Worm (Caenorhabditis elegans): ENCODE results near the gene Y69A2AR.51.

Y69A2AR.51 gene

ce11 chrIV:2601988-2602861 lies 30.0 kb downstream of the Y69A2AR.51 start (continued):
- peak; percentile 44; the same call in 1 of the 2 replicates for TF ChIP-seq egrh-3 (GFP tag; IDR thresholded peaks at IDR 0.05)
- TF ChIP-seq zfh-2 (GFP tag; conservative IDR thresholded peaks at IDR 0.05): peak; percentile 92
- peak; percentile 40 for TF ChIP-seq ama-1 (optimal IDR thresholded peaks at IDR 0.05)
- no peak for TF ChIP-seq ama-1 (GFP tag; optimal IDR thresholded peaks at IDR 0.05)
- TF ChIP-seq K11D2.4 (GFP tag; IDR thresholded peaks at IDR 0.05): peak; percentile 97
- TF ChIP-seq lsl-1 (GFP tag; optimal IDR thresholded peaks at IDR 0.05): peak; percentile 22
- TF ChIP-seq nhr-27 (tag; optimal IDR thresholded peaks at IDR 0.05): no peak
- TF ChIP-seq ztf-18 (tag; optimal IDR thresholded peaks at IDR 0.05): peak; percentile 68
- 0 out of 2 replicates have a peak, but pooled peaks have one; percentile 27 for TF ChIP-seq aptf-3 (GFP tag; IDR thresholded peaks at IDR 0.05)
- peak; percentile 93 for TF ChIP-seq madf-3 (GFP tag; IDR thresholded peaks at IDR 0.05)
- peak; percentile 67; the same call in 1 of the 2 replicates for TF ChIP-seq hmg-20 (GFP tag; IDR thresholded peaks at IDR 0.05)
- peak; percentile 97 for TF ChIP-seq athp-1 (tag; optimal IDR thresholded peaks at IDR 0.05)
- peak; percentile 96 for TF ChIP-seq pbrm-1 (GFP tag; IDR thresholded peaks at IDR 0.05)
- TF ChIP-seq B0035.1 (tag; optimal IDR thresholded peaks at IDR 0.05): peak; percentile 91
- TF ChIP-seq B0336.3 (GFP tag; IDR thresholded peaks at IDR 0.05): peak; percentile 98
- peak; percentile 51 for TF ChIP-seq ceh-91 (GFP tag; IDR thresholded peaks at IDR 0.05)
- peak; percentile 94 for TF ChIP-seq ceh-27 (GFP tag; optimal IDR thresholded peaks at IDR 0.05)

DNA sequence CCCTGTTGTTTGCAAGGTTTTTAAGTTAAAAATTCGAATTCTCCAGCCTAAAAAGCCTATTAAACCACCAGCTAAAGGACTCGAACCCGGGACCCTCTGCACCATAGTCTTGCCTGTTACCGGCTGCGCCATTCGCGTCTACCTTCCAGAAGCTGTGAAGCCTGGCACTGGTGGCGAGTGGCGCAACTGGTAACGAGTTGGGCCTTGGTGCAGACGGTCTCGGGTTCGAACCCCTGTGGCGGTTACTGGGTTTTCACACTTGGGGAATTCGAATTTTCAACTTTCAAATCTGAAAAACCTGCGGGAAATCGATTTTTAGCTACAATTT lies 30.6 kb downstream of the Y69A2AR.51 start:
- TF ChIP-seq dpl-1 (GFP tag; optimal IDR thresholded peaks at IDR 0.05): no peak
- TF ChIP-seq madf-10 (tag; optimal IDR thresholded peaks at IDR 0.05): no peak
- no peak for TF ChIP-seq B0035.1 (tag; optimal IDR thresholded peaks at IDR 0.05)
- no peak for TF ChIP-seq hmg-20 (GFP tag; IDR thresholded peaks at IDR 0.05)
- TF ChIP-seq sea-2 (GFP tag; IDR thresholded peaks at IDR 0.05): peak; percentile 11; the same call in 1 of the 2 replicates
- no peak for TF ChIP-seq lin-26 (GFP tag; IDR thresholded peaks at IDR 0.05)
- TF ChIP-seq B0261.1 (tag; optimal IDR thresholded peaks at IDR 0.05): no peak
- peak; percentile 46; the same call in 1 of the 2 replicates for TF ChIP-seq mcd-1 (GFP tag; IDR thresholded peaks at IDR 0.05)
- 0 out of 2 replicates have a peak, but pooled peaks have one; percentile 17 for TF ChIP-seq Y95B8A.8 (GFP tag; IDR thresholded peaks at IDR 0.05)
- peak; percentile 21 for TF ChIP-seq athp-1 (tag; optimal IDR thresholded peaks at IDR 0.05)
- no peak for TF ChIP-seq die-1 (tag; optimal IDR thresholded peaks at IDR 0.05)
- TF ChIP-seq tbx-9 (tag; optimal IDR thresholded peaks at IDR 0.05; ENCODE audit: borderline replicate concordance): no peak
- TF ChIP-seq rpc-1 (optimal IDR thresholded peaks at IDR 0.05): no peak
- TF ChIP-seq rpc-1 (tag; optimal IDR thresholded peaks at IDR 0.05): peak; percentile 24
- no peak for TF ChIP-seq Y67H2A.10 (GFP tag; conservative IDR thresholded peaks at IDR 0.05)
- TF ChIP-seq pbrm-1 (GFP tag; IDR thresholded peaks at IDR 0.05): peak; percentile 51; the same call in 1 of the 2 replicates
- TF ChIP-seq let-607 (tag; optimal IDR thresholded peaks at IDR 0.05): peak in 1 of 2 experiments; percentile 11
- no peak for TF ChIP-seq mxl-1 (tag; optimal IDR thresholded peaks at IDR 0.05)
- no peak for TF ChIP-seq aptf-3 (GFP tag; IDR thresholded peaks at IDR 0.05)
- TF ChIP-seq ztf-3 (GFP tag; optimal IDR thresholded peaks at IDR 0.05): no peak
- TF ChIP-seq hsf-1 (GFP tag; IDR thresholded peaks at IDR 0.05): 0 out of 2 replicates have a peak, but pooled peaks have one; percentile 23
- TF ChIP-seq nfya-1 (tag; optimal IDR thresholded peaks at IDR 0.05; ENCODE audit: borderline replicate concordance, insufficient read depth): no peak
- TF ChIP-seq madf-8 (GFP tag; conservative IDR thresholded peaks at IDR 0.05): 0 out of 2 replicates have a peak, but pooled peaks have one; percentile 8
- TF ChIP-seq D2030.7 (GFP tag; IDR thresholded peaks at IDR 0.05): peak; percentile 51; the same call in 1 of the 2 replicates
- peak; percentile 49; the same call in 1 of the 2 replicates for TF ChIP-seq attf-3 (GFP tag; conservative IDR thresholded peaks at IDR 0.05)
- peak; percentile 39 for TF ChIP-seq F33H1.4 (GFP tag; IDR thresholded peaks at IDR 0.05)
- no peak for TF ChIP-seq ccch-3 (GFP tag; optimal IDR thresholded peaks at IDR 0.05)
- TF ChIP-seq zfh-2 (GFP tag; conservative IDR thresholded peaks at IDR 0.05): peak; percentile 84
- no peak for TF ChIP-seq dox-1 (GFP tag; IDR thresholded peaks at IDR 0.05)
- TF ChIP-seq chd-7 (tag; optimal IDR thresholded peaks at IDR 0.05): peak; percentile 77
- TF ChIP-seq F39B2.1 (GFP tag; IDR thresholded peaks at IDR 0.05): no peak
- no peak for TF ChIP-seq gei-17 (GFP tag; optimal IDR thresholded peaks at IDR 0.05)
- TF ChIP-seq ztf-18 (tag; optimal IDR thresholded peaks at IDR 0.05): no peak
- TF ChIP-seq egl-44 (GFP tag; IDR thresholded peaks at IDR 0.05): 0 out of 2 replicates have a peak, but pooled peaks have one; percentile 14
- TF ChIP-seq egrh-3 (GFP tag; IDR thresholded peaks at IDR 0.05): peak; percentile 45; the same call in 1 of the 2 replicates
- peak; percentile 32 for TF ChIP-seq sptf-2 (GFP tag; optimal IDR thresholded peaks at IDR 0.05)
